Fruit fly (Drosophila melanogaster) whole organism, embryonic: ENCODE measurements around the gene Syt4.
A peak's percentile ranks its signal among the peaks of the same experiment; 100 is the strongest.

Experiments
- Aef1 ChIP-seq: fragments of 200-800 bp; sonication (Bioruptor generic); IDR thresholded peaks from 3 replicates; pipeline ENCODE4 v1.3.6; 2022; ENCODE audit warnings: missing biosample characterization, missing genetic modification characterization
- B-H2 ChIP-seq: fragments of 200-800 bp; sonication (Bioruptor generic); optimal IDR thresholded peaks from 2 replicates; lab custom pipeline; 2018; ENCODE audit warnings: missing biosample characterization, mild to moderate bottlenecking, missing genetic modification characterization
- CG10147 ChIP-seq: fragments of 200-800 bp; sonication (Bioruptor generic); optimal IDR thresholded peaks from 2 replicates; lab custom pipeline; 2019; ENCODE audit warnings: missing biosample characterization, mild to moderate bottlenecking, missing genetic modification characterization, moderate library complexity
- CG10321 ChIP-seq: fragments of 200-800 bp; sonication (Bioruptor generic); IDR thresholded peaks from 2 replicates; pipeline ENCODE4 v1.3.6; 2022; ENCODE audit warnings: missing biosample characterization, missing genetic modification characterization
- CG10654 ChIP-seq: fragments of 200-800 bp; sonication (Bioruptor generic); optimal IDR thresholded peaks from 2 replicates; lab custom pipeline; 2016; ENCODE audit warnings: missing biosample characterization, missing genetic modification characterization
- CG12219 ChIP-seq: fragments of 200-800 bp; sonication (Bioruptor generic); optimal IDR thresholded peaks from 3 replicates; lab custom pipeline; 2018; ENCODE audit warnings: missing biosample characterization, mild to moderate bottlenecking, missing genetic modification characterization
- CG13287 ChIP-seq: fragments of 200-800 bp; sonication (Bioruptor generic); IDR thresholded peaks from 2 replicates; pipeline ENCODE4 v1.3.6; 2022; ENCODE audit warnings: missing biosample characterization, missing genetic modification characterization; ENCODE audit not compliant: partially characterized antibody
- CG13894 ChIP-seq: fragments of 200-800 bp; sonication (Bioruptor generic); optimal IDR thresholded peaks from 3 replicates; lab custom pipeline; 2018; ENCODE audit warnings: missing biosample characterization, mild to moderate bottlenecking, missing genetic modification characterization, moderate library complexity
- CG1529 ChIP-seq: fragments of 200-800 bp; sonication (Bioruptor generic); optimal IDR thresholded peaks from 3 replicates; lab custom pipeline; 2018; ENCODE audit warnings: missing biosample characterization, missing genetic modification characterization
- CG17612 ChIP-seq: fragments of 200-800 bp; sonication (Bioruptor generic); IDR thresholded peaks from 2 replicates; pipeline ENCODE4 v1.3.6; 2022; ENCODE audit warnings: missing biosample characterization, missing genetic modification characterization
- CG1792 ChIP-seq: fragments of 200-800 bp; sonication (Bioruptor generic); optimal IDR thresholded peaks from 2 replicates; lab custom pipeline; 2016; ENCODE audit warnings: missing biosample characterization, missing genetic modification characterization
- CG18011 ChIP-seq: fragments of 200-800 bp; sonication (Bioruptor generic); optimal IDR thresholded peaks from 2 replicates; lab custom pipeline; 2017; ENCODE audit warnings: missing biosample characterization, missing genetic modification characterization, mild to moderate bottlenecking, moderate library complexity, missing genotype
- CG1832 ChIP-seq: fragments of 200-800 bp; sonication (Bioruptor generic); optimal IDR thresholded peaks from 2 replicates; lab custom pipeline; 2017; ENCODE audit warnings: missing biosample characterization, mild to moderate bottlenecking, missing genetic modification characterization, inconsistent platforms
- CG5180 ChIP-seq: fragments of 200-800 bp; sonication (Bioruptor generic); optimal IDR thresholded peaks from 3 replicates; lab custom pipeline; 2017; ENCODE audit warnings: missing biosample characterization, missing genetic modification characterization, mild to moderate bottlenecking, moderate library complexity, missing genetic modification reagents
- CG7745 ChIP-seq: fragments of 200-800 bp; sonication (Bioruptor generic); optimal IDR thresholded peaks from 2 replicates; lab custom pipeline; 2018; ENCODE audit warnings: missing biosample characterization, mild to moderate bottlenecking, missing genetic modification characterization, moderate library complexity
- CG8290 ChIP-seq, 3 experiments: fragments of 200-800 bp; sonication (Bioruptor generic); optimal IDR thresholded peaks; 2 replicates each; lab custom pipeline; 2016 to 2019; ENCODE audit warnings: missing biosample characterization in 3 of 3, missing genetic modification characterization in 3 of 3, mild to moderate bottlenecking in 2 of 3, moderate library complexity in 1 of 3
- CG8359 ChIP-seq: fragments of 200-800 bp; sonication (Bioruptor generic); optimal IDR thresholded peaks from 2 replicates; lab custom pipeline; 2017; ENCODE audit warnings: missing biosample characterization, mild to moderate bottlenecking, missing genetic modification characterization, borderline replicate concordance
- CG8478 ChIP-seq: fragments of >200 bp; optimal IDR thresholded peaks from 2 replicates; lab custom pipeline; 2018
- CG9932 ChIP-seq: fragments of 200-800 bp; sonication (Bioruptor generic); IDR thresholded peaks from 2 replicates; pipeline ENCODE4 v1.3.6; 2022; ENCODE audit warnings: missing biosample characterization, missing genetic modification characterization
- Deaf1 ChIP-seq: fragments of 200-800 bp; optimal IDR thresholded peaks from 3 replicates; lab custom pipeline; 2019; ENCODE audit warnings: missing biosample characterization, mild to moderate bottlenecking, missing genetic modification characterization, moderate library complexity
- ERR ChIP-seq: fragments of 200-800 bp; sonication (Bioruptor generic); optimal IDR thresholded peaks from 2 replicates; lab custom pipeline; 2016; ENCODE audit warnings: missing biosample characterization, missing genetic modification characterization
- Eip74EF ChIP-seq, 2 experiments: fragments of 200-800 bp in 1 of 2; fragments of >200 bp in 1 of 2; sonication (Bioruptor generic) in 1 of 2; optimal IDR thresholded peaks; 2 replicates each; lab custom pipeline; 2017 to 2019; ENCODE audit warnings: missing biosample characterization in 2 of 2, missing genetic modification characterization in 2 of 2, mild to moderate bottlenecking in 1 of 2, moderate library complexity in 1 of 2
- Ets65A ChIP-seq: fragments of 200-800 bp; sonication (Bioruptor generic); peaks from one replicate; lab custom pipeline; 2016; ENCODE audit warnings: missing biosample characterization, missing genetic modification characterization
- HLHmδ ChIP-seq: fragments of 200-800 bp; sonication (Bioruptor generic); optimal IDR thresholded peaks from 2 replicates; lab custom pipeline; 2018; ENCODE audit warnings: missing biosample characterization, mild to moderate bottlenecking, missing genetic modification characterization, moderate library complexity
- Hr39 ChIP-seq: fragments of >200 bp; optimal IDR thresholded peaks from 2 replicates; lab custom pipeline; 2017
- Hsf ChIP-seq: fragments of 200-800 bp; sonication (Bioruptor generic); optimal IDR thresholded peaks from 3 replicates; lab custom pipeline; 2016; ENCODE audit warnings: missing biosample characterization, missing genetic modification characterization
- Lim3 ChIP-seq: fragments of 200-800 bp; sonication (Bioruptor generic); IDR thresholded peaks from 2 replicates; pipeline ENCODE4 v1.3.6; 2022; ENCODE audit warnings: missing biosample characterization, missing genetic modification characterization
- Lpt ChIP-seq: fragments of >200 bp; optimal IDR thresholded peaks from 2 replicates; lab custom pipeline; 2018; ENCODE audit warnings: missing biosample characterization, missing genetic modification characterization
- MTF-1 ChIP-seq: fragments of 200-800 bp; sonication (Bioruptor generic); optimal IDR thresholded peaks from 2 replicates; lab custom pipeline; 2018; ENCODE audit warnings: missing biosample characterization, mild to moderate bottlenecking, missing genetic modification characterization, borderline replicate concordance
- Meics ChIP-seq: fragments of 200-800 bp; sonication (Bioruptor generic); optimal IDR thresholded peaks from 2 replicates; lab custom pipeline; 2017; ENCODE audit warnings: missing biosample characterization, mild to moderate bottlenecking, missing genetic modification characterization
- Nf-YC ChIP-seq: fragments of 200-800 bp; optimal IDR thresholded peaks from 3 replicates; lab custom pipeline; 2019; ENCODE audit warnings: missing biosample characterization, mild to moderate bottlenecking, missing genetic modification characterization, moderate library complexity
- Trl ChIP-seq, 3 experiments: fragments of >200 bp in 2 of 3; fragments of 200-800 bp in 1 of 3; sonication (Bioruptor generic) in 1 of 3; optimal IDR thresholded peaks; 2 replicates in 1 of 3; 3 replicates in 2 of 3; lab custom pipeline; 2016 to 2017; ENCODE audit warnings: missing biosample characterization in 1 of 3, missing genetic modification characterization in 1 of 3
- Xbp1 ChIP-seq: fragments of 200-800 bp; sonication (Bioruptor generic); optimal IDR thresholded peaks from 3 replicates; lab custom pipeline; 2016; ENCODE audit warnings: missing biosample characterization, mild to moderate bottlenecking, missing genetic modification characterization
- bowl ChIP-seq: fragments of 200-800 bp; sonication (Bioruptor generic); IDR thresholded peaks from 2 replicates; pipeline ENCODE4 v1.3.6; 2022; ENCODE audit warnings: missing biosample characterization, missing genetic modification characterization
- caup ChIP-seq: fragments of 200-800 bp; sonication (Bioruptor generic); optimal IDR thresholded peaks from 3 replicates; lab custom pipeline; 2017; ENCODE audit warnings: missing biosample characterization, mild to moderate bottlenecking, missing genetic modification characterization, moderate library complexity; ENCODE audit not compliant: severe bottlenecking
- chinmo ChIP-seq: fragments of 200-800 bp; sonication (Bioruptor generic); IDR thresholded peaks from 4 replicates; pipeline ENCODE4 v1.3.6; 2022; ENCODE audit warnings: missing biosample characterization, missing genetic modification characterization; ENCODE audit not compliant: partially characterized antibody
- ewg ChIP-seq: fragments of 200-800 bp; sonication (Bioruptor generic); optimal IDR thresholded peaks from 3 replicates; lab custom pipeline; 2017; ENCODE audit warnings: mild to moderate bottlenecking, missing biosample characterization, missing genetic modification reagents, missing genetic modification characterization
- fd96Cb ChIP-seq: fragments of 200-800 bp; sonication (Bioruptor generic); optimal IDR thresholded peaks from 2 replicates; lab custom pipeline; 2018; ENCODE audit warnings: missing biosample characterization, mild to moderate bottlenecking, missing genetic modification characterization, moderate library complexity
- lilli ChIP-seq: fragments of 200-800 bp; sonication (Bioruptor generic); optimal IDR thresholded peaks from 3 replicates; lab custom pipeline; 2016; ENCODE audit warnings: missing biosample characterization, missing genetic modification characterization
- mam ChIP-seq: fragments of 200-800 bp; sonication (Bioruptor generic); optimal IDR thresholded peaks from 3 replicates; lab custom pipeline; 2016; ENCODE audit warnings: missing biosample characterization, missing genetic modification characterization
- nom ChIP-seq: fragments of 200-800 bp; sonication (Bioruptor generic); optimal IDR thresholded peaks from 2 replicates; lab custom pipeline; 2017; ENCODE audit warnings: missing biosample characterization, missing genetic modification characterization, mild to moderate bottlenecking, moderate library complexity, missing genetic modification reagents
- onecut ChIP-seq: fragments of 200-800 bp; sonication (Bioruptor generic); IDR thresholded peaks from 2 replicates; pipeline ENCODE4 v1.3.6; 2022; ENCODE audit warnings: missing biosample characterization, missing genetic modification characterization
- salm ChIP-seq: fragments of 200-800 bp; sonication (Bioruptor generic); optimal IDR thresholded peaks from 2 replicates; lab custom pipeline; 2018; ENCODE audit warnings: missing biosample characterization, mild to moderate bottlenecking, missing genetic modification characterization
- sc ChIP-seq, 3 experiments: fragments of >200 bp in 2 of 3; fragments of 200-800 bp in 1 of 3; sonication (Bioruptor generic) in 1 of 3; optimal IDR thresholded peaks; 2 replicates in 2 of 3; 3 replicates in 1 of 3; lab custom pipeline; 2017; ENCODE audit warnings: mild to moderate bottlenecking in 1 of 3, missing biosample characterization in 1 of 3, missing genetic modification characterization in 1 of 3, missing genetic modification reagents in 1 of 3
- schlank ChIP-seq: fragments of 200-800 bp; sonication (Bioruptor generic); optimal IDR thresholded peaks from 2 replicates; lab custom pipeline; 2018; ENCODE audit warnings: missing biosample characterization, mild to moderate bottlenecking, missing genetic modification characterization
- sisA ChIP-seq: fragments of 200-800 bp; sonication (Bioruptor generic); IDR thresholded peaks from 2 replicates; pipeline ENCODE4 v1.3.6; 2022; ENCODE audit warnings: missing biosample characterization, missing genetic modification characterization
- sob ChIP-seq: fragments of 200-800 bp; sonication (Bioruptor generic); IDR thresholded peaks from 2 replicates; pipeline ENCODE4 v1.3.6; 2022; ENCODE audit warnings: missing biosample characterization, missing genetic modification characterization
- sr ChIP-seq: fragments of 200-800 bp; sonication (Bioruptor generic); IDR thresholded peaks from 3 replicates; pipeline ENCODE4 v1.3.6; 2022; ENCODE audit warnings: missing biosample characterization, missing genetic modification characterization
- unpg ChIP-seq: fragments of 200-800 bp; sonication (Bioruptor generic); optimal IDR thresholded peaks from 3 replicates; lab custom pipeline; 2018; ENCODE audit warnings: missing biosample characterization, mild to moderate bottlenecking, missing genetic modification characterization, moderate library complexity
- wdn ChIP-seq: fragments of 200-800 bp; sonication (Bioruptor generic); IDR thresholded peaks from 2 replicates; pipeline ENCODE4 v1.3.6; 2022; ENCODE audit warnings: missing biosample characterization, missing genetic modification characterization
- z ChIP-seq: fragments of 200-800 bp; sonication (Bioruptor generic); IDR thresholded peaks from 3 replicates; pipeline ENCODE4 v1.3.6; 2022; ENCODE audit warnings: missing biosample characterization, missing genetic modification characterization

The Syt4 gene

dm6 chr3R:7309579-7310037, 43.7 kb downstream of the Syt4 start, which contains the start of gene rn (continued):
- TF ChIP-seq MTF-1 (GFP tag; lab: Kevin White, UChicago) (no peak), bowl (GFP tag; lab: Robert Waterston, UW) (no peak), ewg (peak; percentile 92), Aef1 (no peak), CG10654 (no peak), B-H2 (GFP tag; lab: Kevin White, UChicago) (no peak), CG8290 (GFP tag; optimal IDR thresholded peaks at IDR 0.05; lab: Kevin White, UChicago) (no peak), CG8290 (tag; optimal IDR thresholded peaks at IDR 0.05; lab: Kevin White, UChicago) (no peak), nom (GFP tag; lab: Kevin White, UChicago) (peak; percentile 51), Ets65A (GFP tag; lab: Kevin White, UChicago) (no peak), CG1832 (GFP tag; lab: Kevin White, UChicago) (peak; percentile 63), Hsf (no peak), Trl (optimal IDR thresholded peaks at IDR 0.05; lab: Kevin White, UChicago) (peak; percentile 77 to 79), Trl (GFP tag; optimal IDR thresholded peaks at IDR 0.05; lab: Kevin White, UChicago) (no peak), unpg (GFP tag; lab: Kevin White, UChicago) (no peak), chinmo (GFP tag; lab: Robert Waterston, UW) (0 out of 4 replicates have a peak, but pooled peaks have one; percentile 36), HLHmδ (GFP tag; lab: Kevin White, UChicago) (no peak), CG9932 (0 out of 2 replicates have a peak, but pooled peaks have one; percentile 16), CG8359 (GFP tag; lab: Kevin White, UChicago) (no peak), caup (GFP tag; lab: Kevin White, UChicago) (no peak), Xbp1 (GFP tag; lab: Kevin White, UChicago) (no peak), lilli (no peak), Deaf1 (tag; lab: Kevin White, UChicago) (peak; percentile 32), salm (tag; lab: Kevin White, UChicago) (no peak), Lpt (no peak), onecut (no peak), CG1529 (GFP tag; lab: Kevin White, UChicago) (no peak), z (GFP tag; lab: Robert Waterston, UW) (peak; percentile 92), CG17612 (no peak), mam (no peak), Eip74EF (GFP tag; optimal IDR thresholded peaks at IDR 0.05; lab: Kevin White, UChicago) (no peak), CG8478 (lab: Kevin White, UChicago) (peak; percentile 37), sisA (no peak), CG13287 (GFP tag; lab: Robert Waterston, UW) (peak; percentile 21; the same call in 1 of the 2 replicates), CG5180 (GFP tag; lab: Kevin White, UChicago) (no peak), Meics (GFP tag; lab: Kevin White, UChicago) (no peak), Lim3 (no peak)

dm6 chr3R:7310576-7310975, 44.7 kb downstream of the Syt4 start:
- no peak for TF ChIP-seq CG10147 (GFP tag; lab: Kevin White, UChicago)
- no peak for TF ChIP-seq CG1792 (GFP tag; lab: Kevin White, UChicago)
- no peak for TF ChIP-seq fd96Cb (tag; lab: Kevin White, UChicago)
- no peak for TF ChIP-seq CG18011 (GFP tag; lab: Kevin White, UChicago)
- no peak for TF ChIP-seq sr (GFP tag; lab: Robert Waterston, UW)
- TF ChIP-seq z (GFP tag; lab: Robert Waterston, UW), result peak; percentile 93
- no peak for TF ChIP-seq CG13894 (tag; lab: Kevin White, UChicago)
- no peak for TF ChIP-seq sob (GFP tag; lab: Robert Waterston, UW)
- no peak for TF ChIP-seq CG12219 (GFP tag; lab: Kevin White, UChicago)
- TF ChIP-seq CG1832 (GFP tag; lab: Kevin White, UChicago), result peak; percentile 43
- no peak for TF ChIP-seq wdn (GFP tag; lab: Robert Waterston, UW)
- no peak for TF ChIP-seq schlank (tag; lab: Kevin White, UChicago)
- TF ChIP-seq ERR (GFP tag; lab: Kevin White, UChicago), result no peak
- peak; percentile 86 for TF ChIP-seq Nf-YC (tag; lab: Kevin White, UChicago)
- no peak for TF ChIP-seq Hr39
- peak; percentile 63; the same call in 1 of the 2 replicates for TF ChIP-seq CG10321 (GFP tag; lab: Robert Waterston, UW)
- no peak for TF ChIP-seq CG7745 (tag; lab: Kevin White, UChicago)
- TF ChIP-seq sc (optimal IDR thresholded peaks at IDR 0.05; lab: Kevin White, UChicago), result no peak
- TF ChIP-seq sc (GFP tag; optimal IDR thresholded peaks at IDR 0.05; lab: Kevin White, UChicago), result no peak
